Fruit fly (Drosophila melanogaster) whole organism, prepupa: ENCODE results near the gene CG6330.
A peak's percentile ranks its signal among the peaks of the same experiment; 100 is the strongest.

ENCODE experiments used
- Blimp-1 ChIP-seq: fragments of 200-800 bp; sonication (Bioruptor generic); optimal IDR thresholded peaks from 3 replicates; lab custom pipeline; 2017; ENCODE audit warnings: missing biosample characterization, missing genetic modification characterization, mild to moderate bottlenecking, moderate library complexity, missing genetic modification reagents
- CG10631 ChIP-seq: fragments of 200-800 bp; sonication (Bioruptor generic); optimal IDR thresholded peaks from 2 replicates; lab custom pipeline; 2016; ENCODE audit warnings: missing biosample characterization, missing genetic modification characterization
- CG11294 ChIP-seq: fragments of 200-800 bp; sonication (Bioruptor generic); IDR thresholded peaks from 2 replicates; pipeline ENCODE4 v1.3.6; 2022; ENCODE audit warnings: missing biosample characterization, missing genetic modification characterization
- CG11762 ChIP-seq: fragments of 200-800 bp; sonication (Bioruptor generic); optimal IDR thresholded peaks from 3 replicates; lab custom pipeline; 2016; ENCODE audit warnings: missing biosample characterization, missing genetic modification characterization; ENCODE audit not compliant: insufficient read depth
- CG11902 ChIP-seq: fragments of 200-800 bp; sonication (Bioruptor generic); optimal IDR thresholded peaks from 3 replicates; lab custom pipeline; 2016; ENCODE audit warnings: missing biosample characterization, missing genetic modification characterization
- CG16779 ChIP-seq: fragments of 200-800 bp; sonication (Bioruptor generic); optimal IDR thresholded peaks from 3 replicates; lab custom pipeline; 2017; ENCODE audit warnings: missing biosample characterization, mild to moderate bottlenecking, missing genetic modification characterization
- CG3032 ChIP-seq: fragments of 200-800 bp; optimal IDR thresholded peaks from 2 replicates; lab custom pipeline; 2019; ENCODE audit warnings: missing biosample characterization, mild to moderate bottlenecking, missing genetic modification characterization, moderate library complexity
- CG31627 ChIP-seq: fragments of 200-800 bp; sonication (Bioruptor generic); optimal IDR thresholded peaks from 3 replicates; lab custom pipeline; 2016; ENCODE audit warnings: missing biosample characterization, missing genetic modification characterization
- CG32006 ChIP-seq: fragments of 200-800 bp; sonication (Bioruptor generic); optimal IDR thresholded peaks from 3 replicates; lab custom pipeline; 2017; ENCODE audit warnings: missing biosample characterization, mild to moderate bottlenecking, missing genetic modification characterization
- CG34406 ChIP-seq: fragments of 200-800 bp; sonication (Bioruptor generic); optimal IDR thresholded peaks from 3 replicates; lab custom pipeline; 2016; ENCODE audit warnings: missing biosample characterization, missing genetic modification characterization
- CG3919 ChIP-seq: fragments of 200-800 bp; sonication (Bioruptor generic); optimal IDR thresholded peaks from 3 replicates; lab custom pipeline; 2016; ENCODE audit warnings: missing biosample characterization, missing genetic modification characterization
- CG6163 ChIP-seq: fragments of 200-800 bp; sonication (Bioruptor generic); IDR thresholded peaks from 3 replicates; pipeline ENCODE4 v1.3.6; 2022; ENCODE audit warnings: missing biosample characterization, missing genetic modification characterization
- CG6792 ChIP-seq: fragments of 200-800 bp; sonication (Bioruptor generic); optimal IDR thresholded peaks from 3 replicates; lab custom pipeline; 2016; ENCODE audit warnings: missing biosample characterization, missing genetic modification characterization
- CG6808 ChIP-seq: fragments of 200-800 bp; sonication (Bioruptor generic); optimal IDR thresholded peaks from 3 replicates; lab custom pipeline; 2017; ENCODE audit warnings: missing biosample characterization, missing genetic modification characterization, mild to moderate bottlenecking, moderate library complexity, missing genetic modification reagents
- CG6854 ChIP-seq: fragments of 200-800 bp; sonication (Bioruptor generic); optimal IDR thresholded peaks from 2 replicates; lab custom pipeline; 2017; ENCODE audit warnings: missing biosample characterization, mild to moderate bottlenecking, missing genetic modification characterization
- CG8119 ChIP-seq: fragments of 200-800 bp; sonication (Bioruptor generic); IDR thresholded peaks from 3 replicates; pipeline ENCODE4 v1.3.6; 2022; ENCODE audit warnings: missing biosample characterization, missing genetic modification characterization
- CG8319 ChIP-seq: fragments of 200-800 bp; sonication (Bioruptor generic); optimal IDR thresholded peaks from 3 replicates; lab custom pipeline; 2016; ENCODE audit warnings: missing biosample characterization, missing genetic modification characterization
- CG9139 ChIP-seq: fragments of 200-800 bp; sonication (Bioruptor generic); optimal IDR thresholded peaks from 3 replicates; lab custom pipeline; 2017; ENCODE audit warnings: missing biosample characterization, mild to moderate bottlenecking, missing genetic modification characterization
- Eip78C ChIP-seq: fragments of 200-800 bp; sonication (Bioruptor generic); peaks from one replicate; lab custom pipeline; 2016; ENCODE audit warnings: missing biosample characterization, missing genetic modification characterization
- Ets21C ChIP-seq: fragments of 200-800 bp; sonication (Bioruptor generic); optimal IDR thresholded peaks from 3 replicates; lab custom pipeline; 2016; ENCODE audit warnings: missing biosample characterization, missing genetic modification characterization
- Ets96B ChIP-seq: fragments of 200-800 bp; optimal IDR thresholded peaks from 2 replicates; lab custom pipeline; 2019; ENCODE audit warnings: missing biosample characterization, mild to moderate bottlenecking, missing genetic modification characterization, moderate library complexity
- Gug ChIP-seq: fragments of 200-800 bp; sonication (Bioruptor generic); IDR thresholded peaks from 2 replicates; pipeline ENCODE4 v1.3.6; 2022; ENCODE audit warnings: missing biosample characterization, missing genetic modification characterization
- Hr38 ChIP-seq: sonication (Bioruptor generic); optimal IDR thresholded peaks from 2 replicates; lab custom pipeline; 2016; ENCODE audit warnings: missing biosample characterization, missing genetic modification characterization
- Hr39 ChIP-seq: fragments of 200-800 bp; sonication (Bioruptor generic); optimal IDR thresholded peaks from 2 replicates; lab custom pipeline; 2016; ENCODE audit warnings: missing biosample characterization, missing genetic modification characterization
- Lpt ChIP-seq: fragments of 200-800 bp; sonication (Bioruptor generic); optimal IDR thresholded peaks from 3 replicates; lab custom pipeline; 2016; ENCODE audit warnings: missing biosample characterization, missing genetic modification characterization
- Met ChIP-seq: fragments of 200-800 bp; sonication (Bioruptor generic); optimal IDR thresholded peaks from 3 replicates; lab custom pipeline; 2016; ENCODE audit warnings: missing biosample characterization, missing genetic modification characterization
- OdsH ChIP-seq: fragments of 200-800 bp; sonication (Bioruptor generic); optimal IDR thresholded peaks from 3 replicates; lab custom pipeline; 2016; ENCODE audit warnings: missing biosample characterization, missing genetic modification characterization
- Sox14 ChIP-seq: fragments of 200-800 bp; sonication (Bioruptor generic); optimal IDR thresholded peaks from 3 replicates; lab custom pipeline; 2016; ENCODE audit warnings: missing biosample characterization, missing genetic modification characterization
- Sox15 ChIP-seq: fragments of 200-800 bp; sonication (Bioruptor generic); optimal IDR thresholded peaks from 3 replicates; lab custom pipeline; 2016; ENCODE audit warnings: missing biosample characterization, missing genetic modification characterization
- achi ChIP-seq: fragments of 200-800 bp; sonication (Bioruptor generic); optimal IDR thresholded peaks from 3 replicates; lab custom pipeline; 2016; ENCODE audit warnings: missing biosample characterization, missing genetic modification characterization
- cyc ChIP-seq: fragments of 200-800 bp; sonication (Bioruptor generic); optimal IDR thresholded peaks from 3 replicates; lab custom pipeline; 2016; ENCODE audit warnings: missing biosample characterization, missing genetic modification characterization
- dac ChIP-seq: fragments of 200-800 bp; sonication (Bioruptor generic); optimal IDR thresholded peaks from 2 replicates; lab custom pipeline; 2017; ENCODE audit warnings: missing biosample characterization, mild to moderate bottlenecking, missing genetic modification characterization
- dsx ChIP-seq: fragments of 200-800 bp; optimal IDR thresholded peaks from 3 replicates; lab custom pipeline; 2019; ENCODE audit warnings: missing biosample characterization, mild to moderate bottlenecking, missing genetic modification characterization, moderate library complexity; ENCODE audit not compliant: poor library complexity, severe bottlenecking
- eg ChIP-seq: fragments of 200-800 bp; sonication (Bioruptor generic); IDR thresholded peaks from 3 replicates; pipeline ENCODE4 v1.3.6; 2022; ENCODE audit warnings: missing biosample characterization, missing genetic modification characterization
- esn ChIP-seq: fragments of 200-800 bp; sonication (Bioruptor generic); optimal IDR thresholded peaks from 2 replicates; lab custom pipeline; 2016; ENCODE audit warnings: missing biosample characterization, mild to moderate bottlenecking, missing genetic modification characterization, moderate library complexity
- fd59A ChIP-seq: fragments of 200-800 bp; sonication (Bioruptor generic); optimal IDR thresholded peaks from 2 replicates; lab custom pipeline; 2017; ENCODE audit warnings: missing biosample characterization, mild to moderate bottlenecking, missing genetic modification characterization, missing genetic modification reagents
- fkh ChIP-seq: fragments of 200-800 bp; sonication (Bioruptor generic); optimal IDR thresholded peaks from 3 replicates; lab custom pipeline; 2017; ENCODE audit warnings: missing biosample characterization, mild to moderate bottlenecking, missing genetic modification characterization, moderate library complexity
- lz ChIP-seq: fragments of 200-800 bp; sonication (Bioruptor generic); optimal IDR thresholded peaks from 3 replicates; lab custom pipeline; 2016; ENCODE audit warnings: missing biosample characterization, missing genetic modification characterization
- pdm3 ChIP-seq: fragments of 200-800 bp; sonication (Bioruptor generic); optimal IDR thresholded peaks from 3 replicates; lab custom pipeline; 2016; ENCODE audit warnings: missing biosample characterization, missing genetic modification characterization
- ss ChIP-seq, 2 experiments: fragments of 200-800 bp; sonication (Bioruptor generic); optimal IDR thresholded peaks; 2 replicates in 1 of 2; 3 replicates in 1 of 2; lab custom pipeline; 2017 to 2018; ENCODE audit warnings: mild to moderate bottlenecking in 2 of 2, missing biosample characterization in 2 of 2, missing genetic modification characterization in 2 of 2, moderate library complexity in 1 of 2
- svp ChIP-seq: fragments of 200-800 bp; sonication (Bioruptor generic); peaks from one replicate; lab custom pipeline; 2016; ENCODE audit warnings: missing biosample characterization, missing genetic modification characterization
- topi ChIP-seq: fragments of 200-800 bp; sonication (Bioruptor generic); optimal IDR thresholded peaks from 3 replicates; lab custom pipeline; 2016; ENCODE audit warnings: missing biosample characterization, missing genetic modification characterization
- vri ChIP-seq: fragments of 200-800 bp; sonication (Bioruptor generic); optimal IDR thresholded peaks from 3 replicates; lab custom pipeline; 2016; ENCODE audit warnings: missing biosample characterization, mild to moderate bottlenecking, missing genetic modification characterization

CG6330 gene

dm6 chr3R:26957132-26957531, 1.2 kb downstream of the CG6330 start:
- no peak for TF ChIP-seq CG16779
- peak; percentile 77 for TF ChIP-seq svp (GFP tag; lab: Kevin White, UChicago)
- TF ChIP-seq fd59A (GFP tag; lab: Kevin White, UChicago): no peak

DNA sequence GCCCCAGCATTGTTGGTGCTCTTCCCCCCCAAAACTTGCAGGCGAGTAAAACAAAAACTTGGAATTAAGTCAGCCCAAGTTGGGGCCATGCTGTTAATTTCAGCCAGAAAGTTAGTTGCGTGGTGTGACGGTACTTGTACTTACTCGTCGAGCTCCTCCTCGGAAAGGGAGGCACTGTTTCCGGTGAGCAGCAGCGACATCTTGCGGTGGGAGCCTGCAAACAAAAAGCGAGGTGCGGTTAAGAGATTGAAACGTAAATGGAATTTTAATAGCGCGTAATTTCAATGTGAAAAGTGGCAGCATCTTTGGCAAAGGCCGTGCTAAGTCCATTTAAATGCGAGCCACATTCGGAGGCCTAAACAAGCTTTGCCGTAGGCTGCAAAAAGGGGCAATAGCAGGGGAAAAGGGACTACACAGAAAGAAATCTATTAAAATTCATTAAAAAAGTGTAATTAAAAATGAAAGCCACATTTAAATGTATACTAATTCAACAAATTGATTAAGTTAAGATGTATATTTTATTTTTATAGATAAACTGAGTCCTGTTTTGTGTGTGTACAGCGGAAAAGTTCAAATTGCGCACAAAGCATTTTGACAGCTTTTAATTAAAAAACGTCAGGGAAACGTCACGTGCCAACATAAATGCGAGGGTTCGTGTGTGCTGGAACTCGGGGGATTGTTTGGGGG, 1.8 kb downstream of the CG6330 start:
- TF ChIP-seq svp (GFP tag; lab: Kevin White, UChicago): peak; percentile 10
- TF ChIP-seq Eip78C (GFP tag; lab: Kevin White, UChicago): peak; percentile 21
- TF ChIP-seq CG9139 (GFP tag; lab: Kevin White, UChicago): no peak

dm6 chr3R:26955527-26955926, 2.8 kb downstream of the CG6330 start:
- peak; percentile 55 for TF ChIP-seq svp (GFP tag; lab: Kevin White, UChicago)
- no peak for TF ChIP-seq cyc
- no peak for TF ChIP-seq CG31627
- TF ChIP-seq Hr38: no peak
- no peak for TF ChIP-seq Met

DNA sequence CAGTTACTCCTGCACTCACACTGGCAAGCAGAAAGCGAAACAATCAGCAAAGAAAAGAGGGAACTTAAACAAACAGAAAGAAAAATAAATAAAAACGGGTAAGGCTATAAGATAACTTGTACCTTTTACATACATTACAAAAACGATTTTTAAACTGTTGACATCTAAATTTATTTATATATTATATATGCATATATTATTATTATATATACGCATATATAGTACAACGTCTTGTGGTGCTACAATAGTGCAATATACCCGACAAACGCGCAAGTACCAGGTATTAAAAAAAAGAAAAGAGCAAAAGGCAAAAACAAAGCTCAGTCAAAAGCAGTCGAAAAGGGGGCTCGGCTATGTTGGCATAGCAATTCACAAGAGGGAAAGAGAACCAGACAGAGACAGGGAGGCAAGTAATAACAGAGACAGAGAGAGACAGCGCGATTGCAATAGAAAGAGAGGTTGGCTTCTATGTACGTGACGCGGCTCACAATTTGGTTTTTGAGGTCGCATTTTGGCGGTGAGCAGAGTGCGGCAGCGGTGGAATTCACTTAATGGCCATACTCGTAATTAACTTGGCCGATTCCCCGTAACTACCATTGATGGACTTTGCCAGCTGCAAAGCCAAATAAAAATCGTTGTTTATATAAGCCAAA, 4.1 kb downstream of the CG6330 start:
- peak; percentile 68 for TF ChIP-seq Hr39 (GFP tag; lab: Kevin White, UChicago)
- peak; percentile 78 for TF ChIP-seq CG11762
- peak; percentile 55 for TF ChIP-seq lz (GFP tag; lab: Kevin White, UChicago)
- peak; percentile 90 for TF ChIP-seq CG10631 (GFP tag; lab: Kevin White, UChicago)
- TF ChIP-seq Lpt (GFP tag; lab: Kevin White, UChicago): peak; percentile 91
- no peak for TF ChIP-seq Hr38
- TF ChIP-seq CG6163 (GFP tag; lab: Robert Waterston, UW): peak; percentile 97
- TF ChIP-seq CG31627: peak; percentile 63
- TF ChIP-seq CG3032 (tag; lab: Kevin White, UChicago): peak; percentile 95
- peak; percentile 83 for TF ChIP-seq CG11294 (GFP tag; lab: Robert Waterston, UW)
- peak; percentile 76 for TF ChIP-seq vri (GFP tag; lab: Kevin White, UChicago)
- peak; percentile 94 to 95 for TF ChIP-seq ss (GFP tag; optimal IDR thresholded peaks at IDR 0.05; lab: Kevin White, UChicago)
- TF ChIP-seq Sox15: peak; percentile 82
- peak; percentile 89 for TF ChIP-seq Gug
- TF ChIP-seq Blimp-1 (GFP tag; lab: Kevin White, UChicago): peak; percentile 77
- peak; percentile 96 for TF ChIP-seq CG34406
- peak; percentile 95 for TF ChIP-seq CG9139 (GFP tag; lab: Kevin White, UChicago)
- peak; percentile 73 for TF ChIP-seq fkh (GFP tag; lab: Kevin White, UChicago)
- TF ChIP-seq dsx (GFP tag; lab: Kevin White, UChicago): peak; percentile 95
- peak; percentile 76 for TF ChIP-seq CG8319 (GFP tag; lab: Kevin White, UChicago)
- TF ChIP-seq eg (GFP tag; lab: Robert Waterston, UW): peak; percentile 98
- peak; percentile 86 for TF ChIP-seq CG6792 (GFP tag; lab: Kevin White, UChicago)
- peak; percentile 74 for TF ChIP-seq dac
- TF ChIP-seq fd59A (GFP tag; lab: Kevin White, UChicago): peak; percentile 74
- TF ChIP-seq topi (GFP tag; lab: Kevin White, UChicago): peak; percentile 77
- TF ChIP-seq pdm3 (GFP tag; lab: Kevin White, UChicago): peak; percentile 76
- TF ChIP-seq Ets96B (tag; lab: Kevin White, UChicago): peak; percentile 97
- peak; percentile 87 for TF ChIP-seq CG11902 (GFP tag; lab: Kevin White, UChicago)
- TF ChIP-seq CG3919 (GFP tag; lab: Kevin White, UChicago): peak; percentile 92
- peak; percentile 94 for TF ChIP-seq achi (GFP tag; lab: Kevin White, UChicago)
- peak; percentile 72 for TF ChIP-seq Sox14 (GFP tag; lab: Kevin White, UChicago)
- peak; percentile 90 for TF ChIP-seq CG32006 (GFP tag; lab: Kevin White, UChicago)
- peak; percentile 98 for TF ChIP-seq CG8119 (GFP tag; lab: Robert Waterston, UW)
- peak; percentile 87 for TF ChIP-seq CG6854 (GFP tag; lab: Kevin White, UChicago)
- TF ChIP-seq esn (GFP tag; lab: Kevin White, UChicago): peak; percentile 85
- TF ChIP-seq CG6808 (GFP tag; lab: Kevin White, UChicago): peak; percentile 81
- peak; percentile 91 for TF ChIP-seq CG16779
- peak; percentile 40 for TF ChIP-seq Ets21C (GFP tag; lab: Kevin White, UChicago)
- TF ChIP-seq svp (GFP tag; lab: Kevin White, UChicago): peak; percentile 91
- peak; percentile 89 for TF ChIP-seq OdsH (GFP tag; lab: Kevin White, UChicago)
